Worm (Caenorhabditis elegans) whole organism, L3 larva: ENCODE results near the gene ptp-1.

ENCODE experiments used
- ceh-82 ChIP-seq: fragments of 150-350 bp; optimal IDR thresholded peaks from 2 replicates; lab custom pipeline; 2014; ENCODE audit warnings: missing biosample characterization, missing genetic modification characterization
- elt-2 ChIP-seq: sonication (generic microtip); optimal IDR thresholded peaks from 2 replicates; lab custom pipeline; 2016; ENCODE audit warnings: missing genetic modification reagents, mild to moderate bottlenecking, missing genetic modification characterization, missing compliant biosample characterization
- mml-1 ChIP-seq: fragments of 150-350 bp; sonication (generic microtip); optimal IDR thresholded peaks from 3 replicates; lab custom pipeline; 2014; ENCODE audit warnings: missing biosample characterization, missing genetic modification characterization
- nhr-11 ChIP-seq: fragments of 150-350 bp; optimal IDR thresholded peaks from 2 replicates; lab custom pipeline; 2014; ENCODE audit warnings: missing biosample characterization, missing genetic modification characterization
- nhr-237 ChIP-seq: fragments of 150-350 bp; optimal IDR thresholded peaks from 2 replicates; lab custom pipeline; 2014; ENCODE audit warnings: missing biosample characterization, missing genetic modification characterization
- pha-4 ChIP-seq: fragments of 150-350 bp; optimal IDR thresholded peaks from 2 replicates; lab custom pipeline; 2014; ENCODE audit warnings: missing biosample characterization, missing genetic modification reagents, missing genetic modification characterization
- snpc-4 ChIP-seq: fragments of 150-350 bp; optimal IDR thresholded peaks from 2 replicates; lab custom pipeline; 2014; ENCODE audit warnings: missing biosample characterization, missing genetic modification characterization
- zag-1 ChIP-seq: fragments of 150-350 bp; optimal IDR thresholded peaks from 2 replicates; lab custom pipeline; 2014; ENCODE audit warnings: missing biosample characterization, missing genetic modification characterization
- ztf-11 ChIP-seq: fragments of 150-350 bp; optimal IDR thresholded peaks from 2 replicates; lab custom pipeline; 2014; ENCODE audit warnings: missing biosample characterization, missing genetic modification characterization

ce11 chrIII:3560235-3560634 is 30.3 kb upstream of the ptp-1 start:
- TF ChIP-seq snpc-4 (tag; lab: Kevin White, UChicago) (no peak), zag-1 (tag; lab: Kevin White, UChicago) (no peak), ceh-82 (tag; lab: Kevin White, UChicago) (no peak), mml-1 (no peak), pha-4 (no peak), ztf-11 (no peak), nhr-11 (no peak), nhr-237 (tag; lab: Kevin White, UChicago) (no peak), elt-2 (tag; lab: Kevin White, UChicago) (no peak)
